Fruit fly (Drosophila melanogaster) whole organism, pupa: Measurements from ENCODE around the gene Gr68a.

Experiments
- CG10348 ChIP-seq: fragments of 200-800 bp; sonication (Bioruptor generic); IDR thresholded peaks from 2 replicates; pipeline ENCODE4 v1.3.6; 2022; ENCODE audit warnings: missing biosample characterization, missing genetic modification characterization
- CG13204 ChIP-seq: fragments of 200-800 bp; sonication (Bioruptor generic); optimal IDR thresholded peaks from 2 replicates; lab custom pipeline; 2018; ENCODE audit warnings: missing biosample characterization, mild to moderate bottlenecking, missing genetic modification characterization, moderate library complexity
- CG14655 ChIP-seq: fragments of 200-800 bp; sonication (Bioruptor generic); optimal IDR thresholded peaks from 3 replicates; lab custom pipeline; 2017; ENCODE audit warnings: mild to moderate bottlenecking, missing biosample characterization, missing genetic modification reagents, missing genetic modification characterization
- CG15710 ChIP-seq: fragments of 200-800 bp; sonication (Bioruptor generic); optimal IDR thresholded peaks from 2 replicates; lab custom pipeline; 2018; ENCODE audit warnings: missing biosample characterization, mild to moderate bottlenecking, missing genetic modification characterization, moderate library complexity
- CG4496 ChIP-seq: fragments of 200-800 bp; sonication (Bioruptor generic); IDR thresholded peaks from 3 replicates; pipeline ENCODE4 v1.3.6; 2022; ENCODE audit warnings: missing biosample characterization, missing genetic modification characterization
- CG8301 ChIP-seq: fragments of 200-800 bp; sonication (Bioruptor generic); optimal IDR thresholded peaks from 2 replicates; lab custom pipeline; 2018; ENCODE audit warnings: missing biosample characterization, mild to moderate bottlenecking, missing genetic modification characterization
- D1 ChIP-seq: fragments of 200-800 bp; sonication (Bioruptor generic); optimal IDR thresholded peaks from 2 replicates; lab custom pipeline; 2018; ENCODE audit warnings: missing biosample characterization, mild to moderate bottlenecking, missing genetic modification characterization, moderate library complexity
- fd96Ca ChIP-seq: fragments of 200-800 bp; sonication (Bioruptor generic); IDR thresholded peaks from 3 replicates; pipeline ENCODE4 v1.3.6; 2022; ENCODE audit warnings: missing biosample characterization, missing genetic modification characterization
- gl ChIP-seq: fragments of 200-800 bp; sonication (Bioruptor generic); optimal IDR thresholded peaks from 2 replicates; lab custom pipeline; 2018; ENCODE audit warnings: missing biosample characterization, mild to moderate bottlenecking, missing genetic modification characterization

dm6 chr3L:11795440-11795983 lies 44.4 kb downstream of the Gr68a start, which contains the start of gene Klp68D:
- no peak for TF ChIP-seq D1 (tag; lab: Kevin White, UChicago)
- TF ChIP-seq gl = no peak
- TF ChIP-seq CG15710 = no peak
- no peak for TF ChIP-seq CG8301 (tag; lab: Kevin White, UChicago)
- TF ChIP-seq CG13204 = no peak
- no peak for TF ChIP-seq CG4496 (GFP tag; lab: Robert Waterston, UW)
- TF ChIP-seq CG10348 (GFP tag; lab: Robert Waterston, UW) = no peak
- TF ChIP-seq fd96Ca (GFP tag; lab: Robert Waterston, UW) = no peak
- TF ChIP-seq CG14655 (GFP tag; lab: Kevin White, UChicago) = no peak
